Worm (Caenorhabditis elegans) whole organism, midembryonic: Measurements from ENCODE around the gene F56F10.2.

Experiments used
- T22C8.4 ChIP-seq: fragments of 200-800 bp; sonication (Bioruptor generic); IDR thresholded peaks from 2 replicates; pipeline ENCODE4 v1.3.6; 2022; ENCODE audit warnings: missing genetic modification characterization, missing compliant biosample characterization
- cog-1 ChIP-seq: sonication (generic microtip); optimal IDR thresholded peaks from 2 replicates; lab custom pipeline; 2016; ENCODE audit warnings: missing genetic modification characterization, missing compliant biosample characterization
- flt-1 ChIP-seq: fragments of 200-800 bp; sonication (Bioruptor generic); IDR thresholded peaks from 2 replicates; pipeline ENCODE4 v1.3.6; 2022; ENCODE audit warnings: missing genetic modification characterization, missing compliant biosample characterization
- klf-2 ChIP-seq: fragments of 200-800 bp; sonication (Bioruptor generic); conservative IDR thresholded peaks from 2 replicates; pipeline ENCODE4 v1.3.6; 2022; ENCODE audit warnings: missing genetic modification reagents, missing genetic modification characterization, missing compliant biosample characterization
- med-1 ChIP-seq: sonication (generic microtip); optimal IDR thresholded peaks from 2 replicates; lab custom pipeline; 2017; ENCODE audit warnings: missing genetic modification characterization, mild to moderate bottlenecking, missing compliant biosample characterization, antibody characterized with exemption, missing genetic modification reagents; ENCODE audit not compliant: insufficient read depth
- ref-1 ChIP-seq: fragments of 200-800 bp; sonication (Bioruptor generic); conservative IDR thresholded peaks from 2 replicates; pipeline ENCODE4 v1.3.6; 2022; ENCODE audit warnings: missing genetic modification reagents, missing genetic modification characterization, missing compliant biosample characterization
- tab-1 ChIP-seq: fragments of 200-800 bp; sonication (Bioruptor generic); IDR thresholded peaks from 2 replicates; pipeline ENCODE4 v1.3.6; 2022; ENCODE audit warnings: missing genetic modification characterization, missing compliant biosample characterization
- ztf-23 ChIP-seq: fragments of 200-800 bp; sonication (Bioruptor generic); IDR thresholded peaks from 2 replicates; pipeline ENCODE4 v1.3.6; 2022; ENCODE audit warnings: missing genetic modification reagents, missing genetic modification characterization, missing compliant biosample characterization
- ztf-29 ChIP-seq: fragments of 200-800 bp; sonication (Bioruptor generic); IDR thresholded peaks from 2 replicates; pipeline ENCODE4 v1.3.6; 2022; ENCODE audit warnings: missing genetic modification reagents, missing genetic modification characterization, missing compliant biosample characterization

- TF ChIP-seq ref-1 (GFP tag; lab: Robert Waterston, UW) (no peak), ztf-29 (GFP tag; lab: Robert Waterston, UW) (no peak), tab-1 (GFP tag; lab: Robert Waterston, UW) (no peak), flt-1 (GFP tag; lab: Robert Waterston, UW) (no peak), T22C8.4 (GFP tag; lab: Robert Waterston, UW) (no peak), cog-1 (tag; lab: Kevin White, UChicago) (no peak), ztf-23 (GFP tag; lab: Robert Waterston, UW) (no peak), klf-2 (no peak), med-1 (GFP tag; lab: Kevin White, UChicago) (no peak)
Measured at ce11 chrX:851421-851820, 8.0 kb upstream of the F56F10.2 start, which contains the start of gene igcm-1.
